Fruit fly (Drosophila melanogaster): ENCODE data around the gene Rab27.

Rab27 gene

dm6 chrX:1512753-1513226 is 36.0 kb upstream of the Rab27 start, which contains the start of gene CG14795 (continued):
- no peak for TF ChIP-seq Ada2b (GFP tag; IDR thresholded peaks at IDR 0.05)
- TF ChIP-seq Atf3 (GFP tag; optimal IDR thresholded peaks at IDR 0.05), result peak; percentile 8
- peak; percentile 80 for TF ChIP-seq trem (tag; optimal IDR thresholded peaks at IDR 0.05)
- no peak for TF ChIP-seq pfk (GFP tag; optimal IDR thresholded peaks at IDR 0.05)
- peak; percentile 99 for TF ChIP-seq CG18764 (GFP tag; optimal IDR thresholded peaks at IDR 0.05)
- peak; percentile 24 for TF ChIP-seq lab (GFP tag; optimal IDR thresholded peaks at IDR 0.05)
- peak; percentile 84 for TF ChIP-seq HmgD (GFP tag; optimal IDR thresholded peaks at IDR 0.05)
- no peak for TF ChIP-seq gsb-n (tag; optimal IDR thresholded peaks at IDR 0.05)
- TF ChIP-seq CG3726 (GFP tag; IDR thresholded peaks at IDR 0.05), result no peak
- peak; percentile 45; the same call in 2 of the 3 replicates for TF ChIP-seq row (GFP tag; IDR thresholded peaks at IDR 0.05)
- TF ChIP-seq Dip2 (GFP tag; IDR thresholded peaks at IDR 0.05), result no peak
- TF ChIP-seq tgo (GFP tag; IDR thresholded peaks at IDR 0.05), result no peak
- peak; percentile 8 for TF ChIP-seq dmrt11E (tag; optimal IDR thresholded peaks at IDR 0.05)
- TF ChIP-seq Nf-YB (GFP tag; optimal IDR thresholded peaks at IDR 0.05), result peak; percentile 4
- TF ChIP-seq tna (GFP tag; IDR thresholded peaks at IDR 0.05; ENCODE audit: partially characterized antibody), result peak; percentile 96
- peak; percentile 46 for TF ChIP-seq abd-A (tag; optimal IDR thresholded peaks at IDR 0.05)
- no peak; the same call in 1 of the 2 replicates for TF ChIP-seq lmd (GFP tag; IDR thresholded peaks at IDR 0.05)
- no peak for TF ChIP-seq cato (GFP tag; optimal IDR thresholded peaks at IDR 0.05; ENCODE audit: borderline replicate concordance)
- no peak for TF ChIP-seq CG1233 (GFP tag; optimal IDR thresholded peaks at IDR 0.05)
- no peak for TF ChIP-seq CG18476 (GFP tag; optimal IDR thresholded peaks at IDR 0.05)
- TF ChIP-seq MESR4 (GFP tag; optimal IDR thresholded peaks at IDR 0.05), result peak; percentile 91
- TF ChIP-seq mld (GFP tag; IDR thresholded peaks at IDR 0.05; ENCODE audit: partially characterized antibody), result peak; percentile 94
- TF ChIP-seq HHEX (GFP tag; optimal IDR thresholded peaks at IDR 0.05), result no peak
- peak; percentile 55 for TF ChIP-seq chn (GFP tag; optimal IDR thresholded peaks at IDR 0.05)
- no peak for TF ChIP-seq CG2202 (tag; optimal IDR thresholded peaks at IDR 0.05)
- peak; percentile 41 for TF ChIP-seq Fer1 (GFP tag; optimal IDR thresholded peaks at IDR 0.05)
- no peak for TF ChIP-seq kni (GFP tag; optimal IDR thresholded peaks at IDR 0.05)
- peak; percentile 25; the same call in 1 of the 2 replicates for TF ChIP-seq ara (GFP tag; IDR thresholded peaks at IDR 0.05)
- TF ChIP-seq Meics (GFP tag; optimal IDR thresholded peaks at IDR 0.05), result no peak
- no peak for TF ChIP-seq dati (GFP tag; IDR thresholded peaks at IDR 0.05)
- TF ChIP-seq Neu2 (GFP tag; optimal IDR thresholded peaks at IDR 0.05; ENCODE audit: borderline replicate concordance), result no peak
- no peak for TF ChIP-seq CG6689 (GFP tag; IDR thresholded peaks at IDR 0.05)
- TF ChIP-seq CHES-1-like (GFP tag; optimal IDR thresholded peaks at IDR 0.05), result peak; percentile 75
- TF ChIP-seq CG15479 (GFP tag; optimal IDR thresholded peaks at IDR 0.05), result no peak
- peak; percentile 52 for TF ChIP-seq CG9876 (GFP tag; optimal IDR thresholded peaks at IDR 0.05)
- TF ChIP-seq pb (GFP tag; optimal IDR thresholded peaks at IDR 0.05), result no peak
- no peak for TF ChIP-seq wdn (GFP tag; IDR thresholded peaks at IDR 0.05)
- TF ChIP-seq Asciz (GFP tag; optimal IDR thresholded peaks at IDR 0.05), result no peak
- TF ChIP-seq CG13287 (GFP tag; IDR thresholded peaks at IDR 0.05; ENCODE audit: partially characterized antibody), result peak; percentile 97
- TF ChIP-seq CG15514 (GFP tag; optimal IDR thresholded peaks at IDR 0.05), result peak; percentile 91
- no peak for TF ChIP-seq Taf1 (GFP tag; IDR thresholded peaks at IDR 0.05)
- TF ChIP-seq tap (tag; optimal IDR thresholded peaks at IDR 0.05), result no peak
- no peak for TF ChIP-seq yki (optimal IDR thresholded peaks at IDR 0.05)
- TF ChIP-seq ken (GFP tag; IDR thresholded peaks at IDR 0.05), result peak; percentile 59; the same call in 1 of the 3 replicates
- no peak for TF ChIP-seq sisA (GFP tag; IDR thresholded peaks at IDR 0.05)
- TF ChIP-seq CG7556 (GFP tag; optimal IDR thresholded peaks at IDR 0.05), result peak; percentile 3
- no peak for TF ChIP-seq fd3F (GFP tag; optimal IDR thresholded peaks at IDR 0.05)
- TF ChIP-seq otp (GFP tag; IDR thresholded peaks at IDR 0.05), result 0 out of 3 replicates have a peak, but pooled peaks have one; percentile 28
- peak; percentile 43 for TF ChIP-seq CG7745 (tag; optimal IDR thresholded peaks at IDR 0.05)
- TF ChIP-seq Eip74EF (GFP tag; optimal IDR thresholded peaks at IDR 0.05), result no peak

Data from whole organism, embryonic.